Worm (Caenorhabditis elegans): ENCODE data around the gene chup-1.
A peak's percentile ranks its signal among the peaks of the same experiment; 100 is the strongest.

The chup-1 gene

DNA sequence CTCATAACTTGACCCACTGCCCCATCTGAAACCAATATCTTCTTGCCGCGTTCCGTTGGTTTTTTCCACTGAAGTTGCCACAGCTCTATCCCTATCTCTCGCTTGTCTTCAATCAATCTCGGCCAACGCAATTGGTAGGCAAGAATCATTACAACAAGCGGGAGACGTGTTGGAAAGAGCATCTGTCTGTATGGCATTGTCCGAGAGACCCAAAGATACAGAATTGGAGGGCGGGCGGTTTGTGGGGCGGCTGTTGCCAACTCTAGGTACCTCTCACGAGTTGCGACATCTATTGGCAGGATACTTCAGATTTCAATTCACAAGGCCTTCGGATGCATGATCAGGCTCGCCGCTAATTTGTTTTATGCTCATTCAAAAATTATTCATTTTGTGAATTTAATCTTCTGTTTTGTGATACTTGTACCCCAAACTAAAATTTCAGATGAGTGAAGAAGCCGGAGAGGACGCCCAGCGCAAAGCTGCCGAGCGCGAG, 2.9 kb upstream of the chup-1 start, which contains the start of gene unc-27:
Gene unc-27 (plus strand): TSS at position 443 of the 493 bp plus-strand sequence.
- TF ChIP-seq ham-2 (GFP tag; optimal IDR thresholded peaks at IDR 0.05) (no peak), unc-120 (tag; optimal IDR thresholded peaks at IDR 0.05; ENCODE audit: poor library complexity, severe bottlenecking) (peak; percentile 97), nhr-28 (tag; optimal IDR thresholded peaks at IDR 0.05) (no peak), ztf-11 (tag; optimal IDR thresholded peaks at IDR 0.05) (no peak), hlh-1 (tag; optimal IDR thresholded peaks at IDR 0.05) (peak; percentile 100), ceh-39 (tag; optimal IDR thresholded peaks at IDR 0.05) (no peak), nhr-76 (tag; optimal IDR thresholded peaks at IDR 0.05) (no peak), unc-62 (GFP tag; optimal IDR thresholded peaks at IDR 0.05) (peak; percentile 80), sptf-1 (tag; optimal IDR thresholded peaks at IDR 0.05) (no peak)

DNA sequence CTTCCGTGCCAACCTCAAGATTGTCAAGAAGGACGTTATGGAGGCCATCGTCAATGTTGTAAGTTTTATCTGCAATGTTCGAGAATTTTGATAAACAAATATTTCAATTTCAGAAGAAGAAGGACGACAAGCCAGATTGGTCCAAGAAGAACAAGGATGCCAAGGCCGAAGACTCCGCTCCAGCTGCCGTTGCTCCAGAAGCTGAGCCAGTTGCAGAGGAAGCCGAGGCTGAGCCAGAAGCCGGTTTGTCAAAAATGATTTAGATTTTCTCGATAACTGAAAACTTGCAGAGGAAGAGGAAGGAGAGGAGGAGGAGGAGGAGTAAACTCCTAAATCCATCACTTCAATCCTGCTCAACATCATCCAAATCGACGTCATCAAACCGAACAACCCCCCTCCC, 1.9 kb upstream of the chup-1 start:
- TF ChIP-seq ceh-39 (tag; optimal IDR thresholded peaks at IDR 0.05) (no peak), nhr-237 (tag; optimal IDR thresholded peaks at IDR 0.05) (no peak), elt-3 (tag; optimal IDR thresholded peaks at IDR 0.05) (no peak), unc-39 (tag; optimal IDR thresholded peaks at IDR 0.05) (no peak)

DNA sequence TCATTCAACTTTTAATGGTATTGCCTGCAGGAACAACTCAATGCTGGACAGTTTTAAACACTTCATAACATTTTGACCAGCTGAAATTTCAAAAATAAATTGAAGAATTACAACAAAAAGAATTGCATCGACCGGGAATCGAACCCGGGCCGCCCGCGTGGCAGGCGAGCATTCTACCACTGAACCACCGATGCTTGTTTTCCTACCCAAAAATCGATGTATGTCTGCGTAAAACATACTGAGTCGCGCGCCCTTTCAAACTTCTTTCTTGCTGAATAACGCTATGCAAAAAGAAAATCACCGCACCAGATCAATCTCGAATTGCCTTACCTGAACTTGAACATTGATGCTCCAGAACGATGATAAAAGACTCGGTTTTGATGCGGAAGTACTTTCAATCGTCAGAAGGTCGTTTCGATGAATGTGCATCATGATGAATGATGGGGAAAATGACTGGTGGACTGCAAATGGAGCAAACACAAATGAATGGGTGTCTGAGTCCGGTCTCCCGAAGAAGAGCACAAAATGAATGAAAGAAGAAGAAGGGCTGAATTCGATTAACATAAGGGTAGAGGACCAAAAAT, 4.8 kb downstream of the chup-1 start, which contains the start of gene R04E5.7:
Gene R04E5.7 (minus strand): TSS at position 564 of the 584 bp plus-strand sequence.
- no peak for TF ChIP-seq nhr-2 (tag; optimal IDR thresholded peaks at IDR 0.05)
- TF ChIP-seq cnd-1 (tag; optimal IDR thresholded peaks at IDR 0.05), result peak; percentile 17
- no peak for TF ChIP-seq zip-8 (tag; optimal IDR thresholded peaks at IDR 0.05)
- TF ChIP-seq ces-1 (GFP tag; optimal IDR thresholded peaks at IDR 0.05), result peak; percentile 32
- TF ChIP-seq unc-120 (tag; optimal IDR thresholded peaks at IDR 0.05; ENCODE audit: poor library complexity, severe bottlenecking), result no peak
- TF ChIP-seq elt-3 (tag; optimal IDR thresholded peaks at IDR 0.05), result no peak
- no peak for TF ChIP-seq nhr-28 (tag; optimal IDR thresholded peaks at IDR 0.05)
- TF ChIP-seq sem-2 (GFP tag; optimal IDR thresholded peaks at IDR 0.05), result peak; percentile 19
- TF ChIP-seq ham-2 (GFP tag; optimal IDR thresholded peaks at IDR 0.05), result no peak
- TF ChIP-seq ceh-83 (GFP tag; optimal IDR thresholded peaks at IDR 0.05), result peak; percentile 50
- TF ChIP-seq lin-32 (GFP tag; optimal IDR thresholded peaks at IDR 0.05), result no peak

DNA sequence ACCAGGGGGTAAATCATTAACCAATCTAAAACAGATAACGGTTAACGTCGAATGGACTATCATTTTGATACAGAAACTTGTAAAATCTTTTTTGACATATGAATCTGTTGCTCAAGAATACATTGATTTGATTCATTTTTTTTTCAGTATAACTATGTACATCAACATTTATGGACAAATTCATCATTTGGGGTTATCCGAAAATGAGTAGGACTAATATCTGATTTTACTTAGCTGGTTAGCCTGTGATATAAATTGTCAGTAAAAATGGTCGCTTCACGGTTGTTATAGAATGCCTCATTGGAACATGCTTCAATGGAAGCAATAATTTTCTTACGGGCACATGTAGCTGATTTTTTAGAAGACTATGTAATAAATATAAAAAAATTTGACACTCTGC, 5.7 kb downstream of the chup-1 start:
- no peak for TF ChIP-seq unc-120 (tag; optimal IDR thresholded peaks at IDR 0.05; ENCODE audit: poor library complexity, severe bottlenecking)
- TF ChIP-seq lin-13 (tag; optimal IDR thresholded peaks at IDR 0.05), result no peak
- no peak for TF ChIP-seq cnd-1 (tag; optimal IDR thresholded peaks at IDR 0.05)
- no peak for TF ChIP-seq ces-1 (GFP tag; optimal IDR thresholded peaks at IDR 0.05)
- TF ChIP-seq zip-8 (tag; optimal IDR thresholded peaks at IDR 0.05), result no peak
- TF ChIP-seq sem-2 (GFP tag; optimal IDR thresholded peaks at IDR 0.05), result no peak

DNA sequence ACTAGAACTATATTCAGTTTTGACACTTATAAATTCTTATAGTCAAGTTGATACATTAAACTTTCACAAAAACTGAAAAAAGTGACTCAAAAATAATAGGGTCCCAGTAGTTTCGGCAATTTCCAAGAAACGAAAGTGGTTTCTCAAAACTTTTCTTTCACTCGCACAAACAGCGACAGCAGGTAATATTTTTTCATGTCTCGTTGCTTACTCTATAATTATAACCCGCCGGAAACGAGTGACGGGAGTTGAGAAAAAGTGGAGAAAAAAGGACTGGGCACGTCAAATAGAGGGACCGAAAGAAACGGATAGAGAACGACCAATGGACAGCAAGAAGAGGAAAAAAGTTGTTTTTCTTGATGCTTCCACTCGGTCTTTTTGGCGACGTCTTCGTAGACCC, 8.0 kb downstream of the chup-1 start:
- TF ChIP-seq ham-2 (GFP tag; optimal IDR thresholded peaks at IDR 0.05) (no peak), elt-3 (tag; optimal IDR thresholded peaks at IDR 0.05) (no peak), blmp-1 (tag; optimal IDR thresholded peaks at IDR 0.05) (no peak), lsy-2 (tag; optimal IDR thresholded peaks at IDR 0.05) (no peak), unc-120 (tag; optimal IDR thresholded peaks at IDR 0.05; ENCODE audit: poor library complexity, severe bottlenecking) (no peak), zip-8 (tag; optimal IDR thresholded peaks at IDR 0.05) (no peak), elt-1 (tag; optimal IDR thresholded peaks at IDR 0.05; ENCODE audit: borderline replicate concordance, insufficient read depth) (no peak), unc-39 (tag; optimal IDR thresholded peaks at IDR 0.05) (no peak), ceh-83 (GFP tag; optimal IDR thresholded peaks at IDR 0.05) (no peak), unc-62 (GFP tag; optimal IDR thresholded peaks at IDR 0.05) (no peak)

DNA sequence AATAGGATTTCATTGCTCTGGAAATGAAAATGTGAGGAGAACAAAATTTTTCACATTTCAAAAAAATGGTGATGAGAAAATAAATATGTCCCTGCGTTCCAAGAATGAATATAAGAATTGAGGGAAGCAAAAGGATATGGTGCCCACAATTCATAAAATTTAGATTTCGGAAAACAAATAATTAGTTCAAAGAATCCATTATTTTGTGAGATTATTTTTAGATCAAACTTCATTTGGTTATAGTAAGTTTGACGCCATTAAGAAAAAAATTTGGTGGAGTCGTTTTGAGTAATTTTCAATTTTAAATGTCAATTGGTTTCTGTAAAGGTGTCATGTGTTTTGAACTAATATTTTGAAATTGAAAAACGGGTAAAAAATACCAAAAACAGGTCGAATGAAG, 8.4 kb downstream of the chup-1 start:
- TF ChIP-seq elt-3 (tag; optimal IDR thresholded peaks at IDR 0.05) (no peak), mep-1 (tag; optimal IDR thresholded peaks at IDR 0.05) (no peak), bed-3 (GFP tag; optimal IDR thresholded peaks at IDR 0.05) (no peak), nhr-12 (tag; optimal IDR thresholded peaks at IDR 0.05) (no peak), lin-13 (tag; optimal IDR thresholded peaks at IDR 0.05) (no peak), lin-32 (GFP tag; optimal IDR thresholded peaks at IDR 0.05) (no peak), snpc-4 (tag; optimal IDR thresholded peaks at IDR 0.05) (no peak), ztf-11 (tag; optimal IDR thresholded peaks at IDR 0.05) (no peak), ham-2 (GFP tag; optimal IDR thresholded peaks at IDR 0.05) (no peak), tbx-8 (GFP tag; optimal IDR thresholded peaks at IDR 0.05) (no peak), cnd-1 (tag; optimal IDR thresholded peaks at IDR 0.05) (no peak), nhr-28 (tag; optimal IDR thresholded peaks at IDR 0.05) (no peak), ces-1 (GFP tag; optimal IDR thresholded peaks at IDR 0.05) (no peak), blmp-1 (tag; optimal IDR thresholded peaks at IDR 0.05) (no peak), hlh-1 (tag; optimal IDR thresholded peaks at IDR 0.05) (no peak), mls-2 (tag; optimal IDR thresholded peaks at IDR 0.05) (no peak), mab-5 (tag; optimal IDR thresholded peaks at IDR 0.05) (no peak), M03D4.4 (tag; optimal IDR thresholded peaks at IDR 0.05) (no peak), unc-39 (tag; optimal IDR thresholded peaks at IDR 0.05) (no peak), unc-62 (GFP tag; optimal IDR thresholded peaks at IDR 0.05) (no peak)

All from whole organism, mixed stage, embryonic.